Worm (Caenorhabditis elegans) whole organism, young adult: ENCODE measurements around the gene lpin-1.
A peak's percentile ranks its signal among the peaks of the same experiment; 100 is the strongest.

Experiments
- B0019.2 ChIP-seq: fragments of 200-800 bp; sonication (Bioruptor generic); conservative IDR thresholded peaks from 2 replicates; pipeline ENCODE4 v1.3.6; 2022; ENCODE audit warnings: missing genetic modification reagents, missing genetic modification characterization, missing compliant biosample characterization
- B0035.1 ChIP-seq: sonication (generic microtip); optimal IDR thresholded peaks from 2 replicates; lab custom pipeline; 2016; ENCODE audit warnings: missing genetic modification characterization, mild to moderate bottlenecking, missing compliant biosample characterization, missing genotype, missing genetic modification reagents
- C06A6.2 ChIP-seq: fragments of 200-800 bp; sonication (Bioruptor generic); conservative IDR thresholded peaks from 2 replicates; pipeline ENCODE4 v1.3.6; 2022; ENCODE audit warnings: missing genetic modification characterization, missing compliant biosample characterization
- C17E4.6 ChIP-seq: fragments of 200-800 bp; sonication (Bioruptor generic); IDR thresholded peaks from 2 replicates; pipeline ENCODE4 v1.3.6; 2022; ENCODE audit warnings: missing genetic modification reagents, missing genetic modification characterization, missing compliant biosample characterization
- F22D6.2 ChIP-seq: sonication (generic microtip); optimal IDR thresholded peaks from 2 replicates; lab custom pipeline; 2016; ENCODE audit warnings: mild to moderate bottlenecking, missing genetic modification characterization, missing compliant biosample characterization
- F37B4.10 ChIP-seq: fragments of 200-800 bp; sonication (Bioruptor generic); IDR thresholded peaks from 2 replicates; pipeline ENCODE4 v1.3.6; 2022; ENCODE audit warnings: missing genetic modification characterization, missing compliant biosample characterization
- F49E8.2 ChIP-seq: sonication (generic microtip); optimal IDR thresholded peaks from 3 replicates; lab custom pipeline; 2017; ENCODE audit warnings: missing genetic modification characterization, mild to moderate bottlenecking, missing compliant biosample characterization, antibody characterized with exemption, moderate library complexity; ENCODE audit not compliant: insufficient read depth
- F52B5.7 ChIP-seq: sonication (generic microtip); optimal IDR thresholded peaks from 2 replicates; lab custom pipeline; 2016; ENCODE audit warnings: mild to moderate bottlenecking, missing genetic modification characterization, missing compliant biosample characterization
- T26A5.8 ChIP-seq: sonication (generic microtip); optimal IDR thresholded peaks from 2 replicates; lab custom pipeline; 2016; ENCODE audit warnings: missing genetic modification characterization, missing compliant biosample characterization
- Y53F4B.3 ChIP-seq: fragments of 200-800 bp; sonication (Bioruptor generic); IDR thresholded peaks from 2 replicates; pipeline ENCODE4 v1.3.6; 2022; ENCODE audit warnings: missing genetic modification reagents, missing genetic modification characterization, missing compliant biosample characterization
- Y56A3A.18 ChIP-seq: fragments of 200-800 bp; sonication (Bioruptor generic); IDR thresholded peaks from 2 replicates; pipeline ENCODE4 v1.3.6; 2022; ENCODE audit warnings: missing genetic modification reagents, missing genetic modification characterization, missing compliant biosample characterization
- aptf-3 ChIP-seq: fragments of 200-800 bp; sonication (Bioruptor generic); IDR thresholded peaks from 2 replicates; pipeline ENCODE4 v1.3.6; 2022; ENCODE audit warnings: missing genetic modification characterization, missing compliant biosample characterization
- atf-7 ChIP-seq: sonication (generic microtip); optimal IDR thresholded peaks from 2 replicates; lab custom pipeline; 2017; ENCODE audit warnings: mild to moderate bottlenecking, missing genetic modification characterization, missing compliant biosample characterization
- athp-1 ChIP-seq: sonication (generic microtip); optimal IDR thresholded peaks from 2 replicates; lab custom pipeline; 2017; ENCODE audit warnings: mild to moderate bottlenecking, missing genetic modification characterization, missing compliant biosample characterization
- attf-3 ChIP-seq: fragments of 200-800 bp; sonication (Bioruptor generic); conservative IDR thresholded peaks from 2 replicates; pipeline ENCODE4 v1.3.6; 2022; ENCODE audit warnings: missing genetic modification reagents, missing genetic modification characterization, missing compliant biosample characterization
- bed-1 ChIP-seq: fragments of 200-800 bp; sonication (Bioruptor generic); IDR thresholded peaks from 2 replicates; pipeline ENCODE4 v1.3.6; 2022; ENCODE audit warnings: missing genetic modification reagents, missing genetic modification characterization, missing compliant biosample characterization
- bed-2 ChIP-seq: fragments of 200-800 bp; sonication (Bioruptor generic); IDR thresholded peaks from 2 replicates; pipeline ENCODE4 v1.3.6; 2022; ENCODE audit warnings: missing genetic modification reagents, missing genetic modification characterization, missing compliant biosample characterization
- ccch-3 ChIP-seq: fragments of 200-800 bp; sonication (Bioruptor generic); optimal IDR thresholded peaks from 2 replicates; lab custom pipeline; 2018; ENCODE audit warnings: mild to moderate bottlenecking, missing genetic modification characterization, missing compliant biosample characterization
- cebp-1 ChIP-seq, 2 experiments: fragments of 200-800 bp in 1 of 2; sonication (Bioruptor generic) in 1 of 2; sonication (generic microtip) in 1 of 2; IDR thresholded peaks in 1 of 2; optimal IDR thresholded peaks in 1 of 2; 2 replicates each; pipeline versions ENCODE4 v1.3.6 to Lab custom; 2017 to 2022; ENCODE audit warnings: missing compliant biosample characterization in 2 of 2, missing genetic modification characterization in 2 of 2, mild to moderate bottlenecking in 1 of 2, missing genetic modification reagents in 1 of 2, moderate library complexity in 1 of 2
- cebp-2 ChIP-seq: fragments of 200-800 bp; sonication (Bioruptor generic); IDR thresholded peaks from 2 replicates; pipeline ENCODE4 v1.3.6; 2022; ENCODE audit warnings: missing genetic modification characterization, missing compliant biosample characterization
- ceh-100 ChIP-seq: fragments of 200-800 bp; sonication (Bioruptor generic); IDR thresholded peaks from 2 replicates; pipeline ENCODE4 v1.3.6; 2022; ENCODE audit warnings: missing genetic modification reagents, missing genetic modification characterization, missing compliant biosample characterization
- ceh-27 ChIP-seq: fragments of 200-800 bp; sonication (Bioruptor generic); optimal IDR thresholded peaks from 2 replicates; lab custom pipeline; 2018; ENCODE audit warnings: mild to moderate bottlenecking, missing genetic modification characterization, moderate library complexity, missing compliant biosample characterization
- ceh-40 ChIP-seq: fragments of 200-800 bp; sonication (Bioruptor generic); IDR thresholded peaks from 2 replicates; pipeline ENCODE4 v1.3.6; 2022; ENCODE audit warnings: missing genetic modification characterization, missing compliant biosample characterization
- ceh-58 ChIP-seq: fragments of 200-800 bp; sonication (Bioruptor generic); IDR thresholded peaks from 2 replicates; pipeline ENCODE4 v1.3.6; 2022; ENCODE audit warnings: missing genetic modification characterization, missing compliant biosample characterization
- die-1 ChIP-seq: sonication (generic microtip); optimal IDR thresholded peaks from 2 replicates; lab custom pipeline; 2016; ENCODE audit warnings: missing genotype, mild to moderate bottlenecking, missing genetic modification characterization, missing compliant biosample characterization
- dox-1 ChIP-seq: fragments of 200-800 bp; sonication (Bioruptor generic); IDR thresholded peaks from 2 replicates; pipeline ENCODE4 v1.3.6; 2022; ENCODE audit warnings: missing genetic modification reagents, missing genetic modification characterization, missing compliant biosample characterization
- dpl-1 ChIP-seq: fragments of 150-350 bp; optimal IDR thresholded peaks from 2 replicates; lab custom pipeline; 2014; ENCODE audit warnings: missing biosample characterization, missing genetic modification reagents, missing genetic modification characterization
- gei-17 ChIP-seq: fragments of 200-800 bp; sonication (Bioruptor generic); optimal IDR thresholded peaks from 2 replicates; lab custom pipeline; 2018; ENCODE audit warnings: mild to moderate bottlenecking, missing genetic modification characterization, missing compliant biosample characterization
- hrde-1 ChIP-seq: sonication (generic microtip); optimal IDR thresholded peaks from 2 replicates; lab custom pipeline; 2016; ENCODE audit warnings: missing genetic modification characterization, mild to moderate bottlenecking, missing compliant biosample characterization, moderate library complexity, missing genotype, missing genetic modification reagents, borderline replicate concordance
- let-526 ChIP-seq: fragments of 200-800 bp; sonication (Bioruptor generic); IDR thresholded peaks from 2 replicates; pipeline ENCODE4 v1.3.6; 2022; ENCODE audit warnings: missing genetic modification reagents, missing genetic modification characterization, missing compliant biosample characterization
- let-607 ChIP-seq, 2 experiments: fragments of 200-800 bp in 1 of 2; sonication (Bioruptor generic) in 1 of 2; sonication (generic microtip) in 1 of 2; optimal IDR thresholded peaks; 2 replicates each; lab custom pipeline; 2016 to 2018; ENCODE audit warnings: mild to moderate bottlenecking in 2 of 2, missing compliant biosample characterization in 2 of 2, missing genetic modification characterization in 2 of 2, moderate library complexity in 2 of 2, missing genotype in 1 of 2
- lin-35 ChIP-seq, 3 experiments: fragments of 150-350 bp in 2 of 3; sonication (generic microtip) in 1 of 3; optimal IDR thresholded peaks; 2 replicates each; lab custom pipeline; 2014 to 2018; ENCODE audit warnings: missing biosample characterization in 3 of 3, missing genetic modification characterization in 3 of 3, missing genetic modification reagents in 3 of 3
- lin-40 ChIP-seq: sonication (generic microtip); optimal IDR thresholded peaks from 2 replicates; lab custom pipeline; 2016; ENCODE audit warnings: missing genetic modification characterization, mild to moderate bottlenecking, missing compliant biosample characterization, missing genotype, missing genetic modification reagents
- lin-54 ChIP-seq: fragments of 200-800 bp; sonication (Bioruptor generic); optimal IDR thresholded peaks from 2 replicates; lab custom pipeline; 2018; ENCODE audit warnings: mild to moderate bottlenecking, missing genetic modification characterization, missing compliant biosample characterization
- mcd-1 ChIP-seq: fragments of 200-800 bp; sonication (Bioruptor generic); IDR thresholded peaks from 2 replicates; pipeline ENCODE4 v1.3.6; 2022; ENCODE audit warnings: missing genetic modification reagents, missing genetic modification characterization, missing compliant biosample characterization
- mes-4 ChIP-seq: sonication (generic microtip); optimal IDR thresholded peaks from 2 replicates; lab custom pipeline; 2016; ENCODE audit warnings: missing genotype, missing genetic modification characterization, missing compliant biosample characterization
- mxl-1 ChIP-seq: sonication (generic microtip); optimal IDR thresholded peaks from 2 replicates; lab custom pipeline; 2016; ENCODE audit warnings: missing genetic modification characterization, missing compliant biosample characterization
- nfya-2 ChIP-seq: fragments of 200-800 bp; sonication (Bioruptor generic); IDR thresholded peaks from 2 replicates; pipeline ENCODE4 v1.3.6; 2022; ENCODE audit warnings: missing genetic modification reagents, missing genetic modification characterization, missing compliant biosample characterization
- nfyb-1 ChIP-seq: fragments of 200-800 bp; sonication (Bioruptor generic); IDR thresholded peaks from 2 replicates; pipeline ENCODE4 v1.3.6; 2022; ENCODE audit warnings: missing genetic modification reagents, missing genetic modification characterization, missing compliant biosample characterization
- nhr-80 ChIP-seq: sonication (generic microtip); optimal IDR thresholded peaks from 2 replicates; lab custom pipeline; 2016; ENCODE audit warnings: missing genetic modification characterization, missing compliant biosample characterization
- pbrm-1 ChIP-seq: fragments of 200-800 bp; sonication (Bioruptor generic); IDR thresholded peaks from 2 replicates; pipeline ENCODE4 v1.3.6; 2022; ENCODE audit warnings: missing genetic modification reagents, missing genetic modification characterization, missing compliant biosample characterization
- rcor-1 ChIP-seq: fragments of 200-800 bp; sonication (Bioruptor generic); IDR thresholded peaks from 2 replicates; pipeline ENCODE4 v1.3.6; 2022; ENCODE audit warnings: missing genetic modification reagents, missing genetic modification characterization, missing compliant biosample characterization
- snpc-1.1 ChIP-seq: sonication (generic microtip); optimal IDR thresholded peaks from 2 replicates; lab custom pipeline; 2017; ENCODE audit warnings: missing genetic modification characterization, mild to moderate bottlenecking, missing compliant biosample characterization, antibody characterized with exemption, moderate library complexity, missing genotype, missing genetic modification reagents; ENCODE audit not compliant: insufficient read depth
- snpc-1.3 ChIP-seq: sonication (generic microtip); optimal IDR thresholded peaks from 2 replicates; lab custom pipeline; 2017; ENCODE audit warnings: missing genetic modification characterization, mild to moderate bottlenecking, missing compliant biosample characterization, antibody characterized with exemption, moderate library complexity, missing genotype, missing genetic modification reagents; ENCODE audit not compliant: insufficient read depth
- zim-3 ChIP-seq: sonication (generic microtip); optimal IDR thresholded peaks from 2 replicates; lab custom pipeline; 2017; ENCODE audit warnings: mild to moderate bottlenecking, missing genetic modification characterization, moderate library complexity, missing compliant biosample characterization
- ztf-22 ChIP-seq: fragments of 200-800 bp; sonication (Bioruptor generic); optimal IDR thresholded peaks from 2 replicates; lab custom pipeline; 2018; ENCODE audit warnings: mild to moderate bottlenecking, missing genetic modification characterization, moderate library complexity, missing compliant biosample characterization
- ztf-28 ChIP-seq: fragments of 200-800 bp; sonication (Bioruptor generic); IDR thresholded peaks from 2 replicates; pipeline ENCODE4 v1.3.6; 2022; ENCODE audit warnings: missing genetic modification reagents, missing genetic modification characterization, missing compliant biosample characterization

Gene lpin-1

ce11 chrV:13649730-13650349 lies 4.1 kb downstream of the lpin-1 start, which contains the start of gene H37A05.4 (continued):
- TF ChIP-seq zim-3 (tag; lab: Kevin White, UChicago) (peak; percentile 84), ceh-100 (GFP tag; lab: Robert Waterston, UW) (peak; percentile 21; the same call in 1 of the 2 replicates), F52B5.7 (tag; lab: Kevin White, UChicago) (peak; percentile 86), aptf-3 (GFP tag; lab: Robert Waterston, UW) (peak; percentile 94; the same call in 1 of the 2 replicates), F49E8.2 (tag; lab: Kevin White, UChicago) (no peak), T26A5.8 (tag; lab: Kevin White, UChicago) (peak; percentile 11), nfya-2 (GFP tag; lab: Robert Waterston, UW) (no peak), snpc-1.1 (tag; lab: Kevin White, UChicago) (no peak), hrde-1 (tag; lab: Kevin White, UChicago) (peak; percentile 5), C06A6.2 (GFP tag; lab: Robert Waterston, UW) (peak; percentile 57), B0035.1 (tag; lab: Kevin White, UChicago) (peak; percentile 66), C17E4.6 (GFP tag; lab: Robert Waterston, UW) (no peak), lin-54 (GFP tag; lab: Kevin White, UChicago) (peak; percentile 8), dpl-1 (GFP tag; lab: Kevin White, UChicago) (no peak), athp-1 (tag; lab: Kevin White, UChicago) (peak; percentile 89), bed-1 (GFP tag; lab: Robert Waterston, UW) (no peak), ztf-22 (GFP tag; lab: Kevin White, UChicago) (peak; percentile 10), ceh-27 (GFP tag; lab: Kevin White, UChicago) (no peak), Y53F4B.3 (GFP tag; lab: Robert Waterston, UW) (no peak), cebp-1 (GFP tag; IDR thresholded peaks at IDR 0.05; lab: Robert Waterston, UW) (no peak), cebp-1 (tag; optimal IDR thresholded peaks at IDR 0.05; lab: Kevin White, UChicago) (peak; percentile 81), rcor-1 (GFP tag; lab: Robert Waterston, UW) (no peak), B0019.2 (no peak), lin-40 (tag; lab: Kevin White, UChicago) (peak; percentile 65), pbrm-1 (GFP tag; lab: Robert Waterston, UW) (no peak; the same call in 1 of the 2 replicates), Y56A3A.18 (GFP tag; lab: Robert Waterston, UW) (no peak; the same call in none of the 2 replicates), dox-1 (GFP tag; lab: Robert Waterston, UW) (peak; percentile 63), F22D6.2 (tag; lab: Kevin White, UChicago) (peak; percentile 5), ceh-40 (no peak; the same call in 1 of the 2 replicates), ztf-28 (GFP tag; lab: Robert Waterston, UW) (no peak), nfyb-1 (GFP tag; lab: Robert Waterston, UW) (peak; percentile 90), mcd-1 (GFP tag; lab: Robert Waterston, UW) (peak; percentile 53), F37B4.10 (no peak), snpc-1.3 (no peak), lin-35 (GFP tag; optimal IDR thresholded peaks at IDR 0.05; lab: Kevin White, UChicago) (peak in 1 of 3 experiments; percentile 17), cebp-2 (GFP tag; lab: Robert Waterston, UW) (no peak), attf-3 (GFP tag; lab: Robert Waterston, UW) (no peak), ccch-3 (no peak), die-1 (tag; lab: Kevin White, UChicago) (peak; percentile 30), atf-7 (tag; lab: Kevin White, UChicago) (peak; percentile 72), mes-4 (tag; lab: Kevin White, UChicago) (no peak), nhr-80 (tag; lab: Kevin White, UChicago) (peak; percentile 63), let-607 (tag; optimal IDR thresholded peaks at IDR 0.05; lab: Kevin White, UChicago) (peak in 1 of 2 experiments; percentile 12), ceh-58 (GFP tag; lab: Robert Waterston, UW) (no peak), gei-17 (GFP tag; lab: Kevin White, UChicago) (no peak), bed-2 (GFP tag; lab: Robert Waterston, UW) (no peak), mxl-1 (tag; lab: Kevin White, UChicago) (no peak), let-526 (GFP tag; lab: Robert Waterston, UW) (0 out of 2 replicates have a peak, but pooled peaks have one; percentile 13)
